Fruit fly (Drosophila melanogaster) whole organism: ENCODE results near the gene RNaseX25.
A peak's percentile ranks its signal among the peaks of the same experiment; 100 is the strongest.

Source experiments
- CG8478 ChIP-seq: fragments of >200 bp; optimal IDR thresholded peaks from 2 replicates; lab custom pipeline; 2018; ENCODE audit warnings: inconsistent platforms
- Dll ChIP-seq: fragments of >200 bp; optimal IDR thresholded peaks from 2 replicates; lab custom pipeline; 2017
- EcR ChIP-seq, 2 experiments: fragments of >200 bp; optimal IDR thresholded peaks; 2 replicates each; lab custom pipeline; 2017; ENCODE audit warnings: missing biosample characterization in 2 of 2, missing genetic modification characterization in 2 of 2, missing genetic modification reagents in 2 of 2
- pan ChIP-seq: fragments of >200 bp; optimal IDR thresholded peaks from 2 replicates; lab custom pipeline; 2017
- psq ChIP-seq: fragments of >200 bp; optimal IDR thresholded peaks from 2 replicates; lab custom pipeline; 2017
- usp ChIP-seq: fragments of >200 bp; optimal IDR thresholded peaks from 2 replicates; lab custom pipeline; 2017; ENCODE audit warnings: missing biosample characterization, missing genetic modification characterization, mixed read lengths

Gene RNaseX25

DNA sequence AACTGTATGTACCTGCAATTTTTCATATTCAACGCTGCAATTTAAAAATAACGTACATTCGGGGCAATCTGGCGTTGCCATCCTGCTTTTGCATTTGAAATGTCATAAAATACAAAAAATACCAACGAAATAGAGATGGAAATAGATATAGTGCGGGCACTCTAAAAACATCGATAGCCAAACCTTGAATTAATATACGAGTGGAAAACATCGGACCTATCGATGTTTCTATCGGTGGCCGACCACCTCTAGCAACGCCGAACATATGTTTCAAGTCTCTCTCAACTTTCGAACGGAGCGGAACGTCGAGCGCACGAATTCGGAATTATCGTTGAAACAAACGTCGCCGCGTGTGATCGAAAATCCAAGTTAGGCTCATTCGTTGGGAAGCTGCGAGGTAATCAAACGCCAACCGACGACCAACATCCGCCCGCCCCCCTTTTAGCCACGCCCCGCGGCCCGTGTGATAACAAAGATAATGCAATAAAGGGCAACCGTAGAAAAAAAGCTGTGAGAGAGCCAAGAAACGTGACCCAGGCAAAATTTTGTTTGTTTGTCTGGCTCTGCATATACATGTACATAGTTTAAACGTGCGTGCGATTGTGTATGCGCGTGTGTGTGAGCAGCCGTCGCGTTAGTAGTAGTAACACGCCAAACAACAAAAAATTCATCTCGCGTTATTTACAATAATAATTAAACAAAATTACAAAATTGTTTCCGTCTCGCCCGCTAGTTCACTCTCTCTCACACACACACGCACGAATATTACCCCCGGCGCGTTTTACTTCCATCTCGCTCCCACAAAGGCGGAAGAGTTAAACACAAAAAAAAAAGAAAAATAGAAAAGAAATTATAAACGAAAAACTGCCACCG, 8.6 kb downstream of the RNaseX25 start, which contains the start of gene nmo:
nmo (plus strand) TSS at position 270 of the 873 bp plus-strand sequence.
- TF ChIP-seq CG8478 (lab: Kevin White, UChicago) (no peak), EcR (GFP tag; optimal IDR thresholded peaks at IDR 0.05; lab: Kevin White, UChicago) (no peak), psq (lab: Kevin White, UChicago) (no peak), usp (GFP tag; lab: Kevin White, UChicago) (no peak), pan (no peak), Dll (lab: Kevin White, UChicago) (no peak)

DNA sequence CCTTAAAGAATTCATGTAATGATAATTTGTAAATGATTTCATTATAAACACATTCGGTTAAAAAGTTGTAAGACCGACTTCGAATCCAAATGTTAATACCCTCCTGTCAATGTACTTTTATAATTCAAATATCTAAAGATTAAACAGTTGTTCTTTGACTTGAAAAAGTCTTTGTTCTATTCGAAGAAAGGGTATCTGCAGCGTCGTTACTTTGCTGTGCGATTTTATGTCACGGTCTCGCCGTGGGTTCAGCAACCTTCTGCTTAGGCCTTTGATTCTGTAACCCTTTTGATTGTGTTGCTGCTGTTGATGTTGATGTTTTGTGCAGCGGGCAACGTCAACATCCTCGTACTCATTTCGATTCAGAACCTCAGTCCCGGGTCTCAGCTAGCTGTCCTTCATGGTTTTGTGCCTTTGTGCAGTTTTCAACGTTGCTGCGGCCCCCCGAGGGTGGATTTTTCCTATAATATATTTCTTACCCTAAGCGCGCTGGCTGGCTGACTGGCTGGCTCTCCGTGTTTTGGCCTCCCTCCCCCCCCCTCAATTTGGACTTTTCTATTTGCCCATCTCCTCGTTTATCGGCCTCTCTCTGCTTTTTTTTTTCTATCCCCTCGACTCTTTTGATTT, 11.0 kb downstream of the RNaseX25 start:
- no peak for TF ChIP-seq pan
- no peak for TF ChIP-seq Dll (lab: Kevin White, UChicago)

DNA sequence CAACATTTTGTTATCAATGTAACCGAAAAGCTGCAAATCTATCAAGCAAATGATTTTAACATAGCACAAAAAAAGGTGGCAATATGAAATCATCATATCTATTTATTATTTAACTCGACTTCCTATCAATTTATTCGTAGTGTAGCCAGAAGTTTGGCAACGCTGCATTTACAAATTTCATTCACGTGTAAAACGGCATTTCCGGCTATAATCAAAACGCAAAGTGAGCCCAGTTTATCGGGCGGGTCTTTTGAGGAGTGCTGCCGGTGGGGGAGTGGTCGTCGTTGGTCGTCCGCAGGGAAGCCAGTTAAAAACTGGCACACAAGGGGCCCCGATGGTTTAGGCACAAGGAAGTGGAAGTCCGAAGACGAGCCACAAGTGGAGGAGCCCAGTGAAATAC, 11.6 kb downstream of the RNaseX25 start:
- TF ChIP-seq EcR (GFP tag; optimal IDR thresholded peaks at IDR 0.05; lab: Kevin White, UChicago) = no peak
- no peak for TF ChIP-seq Dll (lab: Kevin White, UChicago)
- no peak for TF ChIP-seq pan
- no peak for TF ChIP-seq CG8478 (lab: Kevin White, UChicago)
- TF ChIP-seq usp (GFP tag; lab: Kevin White, UChicago) = no peak
- TF ChIP-seq psq (lab: Kevin White, UChicago) = no peak

DNA sequence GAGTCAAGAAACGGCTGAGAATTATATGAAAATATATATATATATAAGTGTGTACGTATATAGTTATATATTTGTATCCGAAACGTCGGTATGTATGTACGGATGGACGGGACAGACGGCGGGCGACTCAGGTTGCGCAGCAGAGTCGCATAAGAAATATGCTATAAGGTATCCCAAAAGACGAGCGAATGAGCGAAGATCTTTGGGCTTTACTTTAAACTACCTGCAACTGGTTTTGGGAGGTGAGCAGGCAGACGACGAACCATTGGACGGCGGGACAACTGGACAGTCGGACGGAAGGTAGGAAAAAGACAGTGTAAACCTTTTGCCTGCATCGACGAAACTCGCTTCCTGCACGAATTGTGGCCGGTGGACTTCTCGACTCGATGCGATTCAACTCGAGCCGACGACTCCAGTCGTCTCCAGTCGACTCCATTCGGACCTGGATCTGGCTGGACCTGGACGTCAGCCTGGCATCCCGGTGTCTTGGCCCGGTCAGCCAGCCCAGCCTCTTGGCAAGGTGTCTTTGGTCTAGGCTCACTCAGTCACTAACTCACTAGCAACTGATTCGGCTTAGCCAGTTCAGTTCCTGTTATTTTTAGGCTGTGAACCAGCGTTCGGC, 13.3 kb downstream of the RNaseX25 start:
- TF ChIP-seq EcR (GFP tag; optimal IDR thresholded peaks at IDR 0.05; lab: Kevin White, UChicago) = no peak
- no peak for TF ChIP-seq pan

DNA sequence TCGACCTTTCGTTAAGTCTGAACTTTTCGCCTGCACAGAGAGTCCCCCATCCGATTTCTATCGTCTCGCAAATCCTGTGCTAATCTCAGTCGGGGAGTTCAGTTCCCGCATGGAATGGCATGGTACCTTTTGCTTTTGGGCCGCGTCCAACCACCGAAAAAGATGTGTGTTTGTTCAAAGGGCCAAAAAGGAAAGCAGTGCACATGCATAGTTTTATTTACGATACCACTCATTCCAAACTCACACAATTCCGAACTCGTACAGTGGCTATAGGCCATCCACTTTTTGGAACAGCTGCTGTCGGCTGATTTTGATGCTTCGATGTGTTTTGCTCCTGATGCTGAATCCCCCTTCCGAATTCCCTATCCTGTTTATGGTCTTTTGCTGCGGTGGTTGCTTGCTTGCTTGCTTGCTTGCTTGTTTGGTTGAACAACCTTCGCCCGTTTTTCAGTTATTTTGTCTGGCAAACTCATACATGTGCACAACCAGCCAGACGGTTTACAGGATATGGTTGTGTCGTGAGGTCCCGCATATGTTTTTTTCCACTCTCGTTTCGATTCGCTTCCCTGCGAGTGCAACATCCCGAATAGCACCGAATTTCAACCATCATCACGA, 14.3 kb downstream of the RNaseX25 start:
- TF ChIP-seq EcR (GFP tag; optimal IDR thresholded peaks at IDR 0.05; lab: Kevin White, UChicago) (no peak), psq (lab: Kevin White, UChicago) (no peak), usp (GFP tag; lab: Kevin White, UChicago) (no peak), Dll (lab: Kevin White, UChicago) (no peak), CG8478 (lab: Kevin White, UChicago) (no peak), pan (no peak)

DNA sequence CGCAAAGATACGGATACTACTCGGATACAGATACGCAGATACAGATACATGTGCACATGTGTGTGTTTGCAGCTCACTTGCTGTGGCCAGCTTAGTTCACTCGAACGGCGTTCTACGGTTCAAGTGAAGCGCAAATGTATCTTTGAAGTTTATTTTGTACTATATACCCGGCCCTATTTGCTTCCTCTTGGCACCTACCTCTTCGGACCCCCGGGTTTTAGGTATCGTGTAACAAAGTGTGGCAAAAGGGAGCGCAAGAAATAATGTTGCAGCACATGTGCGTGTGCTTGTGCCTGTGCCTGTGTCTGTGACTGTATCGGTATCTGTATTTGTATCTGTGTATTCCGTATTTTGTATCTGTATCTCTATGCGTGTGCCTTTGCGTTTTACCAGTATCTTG, 18.0 kb downstream of the RNaseX25 start:
- TF ChIP-seq CG8478 (lab: Kevin White, UChicago) = no peak
- no peak for TF ChIP-seq psq (lab: Kevin White, UChicago)
- no peak for TF ChIP-seq EcR (GFP tag; optimal IDR thresholded peaks at IDR 0.05; lab: Kevin White, UChicago)
- TF ChIP-seq pan = no peak

DNA sequence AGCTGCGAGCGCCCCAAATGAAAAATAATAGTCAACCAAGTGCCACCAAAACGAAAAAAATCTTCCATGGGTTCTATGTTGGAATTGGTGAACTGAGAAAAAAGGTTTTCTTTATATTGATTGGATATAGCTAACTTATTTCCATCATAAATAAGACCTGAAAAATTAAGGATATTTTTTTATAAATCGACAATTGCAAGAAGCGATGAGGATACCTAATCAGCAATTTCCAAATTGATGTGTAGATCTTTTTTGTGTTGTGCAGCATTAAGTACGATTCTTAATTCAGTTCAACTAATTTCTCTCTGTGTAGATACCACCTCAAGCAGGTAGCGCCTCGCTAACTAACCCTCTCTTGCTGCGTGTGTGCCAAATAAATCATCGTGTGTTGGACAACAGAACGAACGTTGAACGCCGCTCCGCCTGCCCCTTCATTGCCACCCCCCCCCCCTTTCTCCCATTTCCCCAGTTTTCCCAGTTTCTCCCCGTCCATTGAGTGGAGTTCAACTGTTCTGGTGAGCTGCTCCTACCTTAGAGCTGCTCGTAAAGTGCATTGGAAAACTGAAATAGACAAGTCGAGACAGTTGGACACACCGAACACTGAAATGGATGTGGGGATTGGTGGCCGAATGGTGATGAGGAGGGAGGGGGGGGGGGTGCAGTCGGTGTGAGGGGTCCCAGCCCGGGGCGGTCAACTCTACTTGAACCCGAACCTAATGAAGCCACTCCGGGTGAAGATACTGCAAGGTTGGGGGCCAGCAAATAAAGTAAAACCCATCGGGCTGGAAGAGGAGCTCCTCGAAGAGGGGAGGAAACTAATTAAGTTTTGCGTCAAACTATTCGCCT, 18.7 kb downstream of the RNaseX25 start:
- TF ChIP-seq pan = no peak
- no peak for TF ChIP-seq usp (GFP tag; lab: Kevin White, UChicago)
- TF ChIP-seq EcR (GFP tag; optimal IDR thresholded peaks at IDR 0.05; lab: Kevin White, UChicago) = no peak
- TF ChIP-seq psq (lab: Kevin White, UChicago) = no peak
- no peak for TF ChIP-seq CG8478 (lab: Kevin White, UChicago)
- TF ChIP-seq Dll (lab: Kevin White, UChicago) = no peak

DNA sequence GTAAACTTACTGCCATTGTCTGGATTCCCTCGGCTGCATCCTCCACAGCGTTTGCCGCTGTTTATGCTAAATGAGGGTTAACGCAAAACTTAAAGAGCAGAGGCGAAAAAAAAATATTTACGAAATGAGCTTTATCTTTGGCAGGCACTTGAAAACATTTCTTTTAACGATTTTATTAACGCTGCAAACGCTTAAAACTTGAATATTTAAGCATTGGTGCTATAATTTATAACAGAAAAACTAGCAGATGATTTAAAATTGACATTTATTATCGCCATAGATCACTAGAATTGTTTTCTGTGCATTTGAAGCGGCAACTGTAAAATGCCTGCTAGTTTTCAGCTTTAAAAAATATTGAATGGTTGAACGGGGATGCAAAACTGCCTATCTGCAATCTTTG, 19.9 kb downstream of the RNaseX25 start:
- no peak for TF ChIP-seq EcR (GFP tag; optimal IDR thresholded peaks at IDR 0.05; lab: Kevin White, UChicago)
- TF ChIP-seq pan = no peak
- no peak for TF ChIP-seq CG8478 (lab: Kevin White, UChicago)
- TF ChIP-seq psq (lab: Kevin White, UChicago) = no peak
- no peak for TF ChIP-seq Dll (lab: Kevin White, UChicago)
- no peak for TF ChIP-seq usp (GFP tag; lab: Kevin White, UChicago)

DNA sequence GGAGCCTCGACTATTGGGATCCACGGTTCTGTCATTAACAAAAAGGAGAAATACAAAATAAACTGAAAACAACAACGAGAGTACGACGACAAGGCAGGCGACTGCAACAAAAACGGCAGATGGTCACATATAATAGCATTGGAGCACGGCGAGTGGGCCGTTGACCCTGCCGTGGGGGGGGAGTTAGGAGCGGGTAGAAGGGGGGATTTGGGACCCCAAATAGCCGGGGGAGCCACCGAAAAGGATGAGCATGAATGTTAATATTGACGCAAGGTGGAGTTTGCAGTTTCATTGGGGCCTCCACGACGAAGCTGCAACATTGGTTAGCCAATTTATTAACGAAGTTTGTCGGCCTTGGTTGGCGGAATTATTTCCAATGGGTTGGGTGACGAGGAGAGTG, 22.5 kb downstream of the RNaseX25 start:
- TF ChIP-seq usp (GFP tag; lab: Kevin White, UChicago) (no peak), EcR (GFP tag; optimal IDR thresholded peaks at IDR 0.05; lab: Kevin White, UChicago) (peak; percentile 82 to 86)

DNA sequence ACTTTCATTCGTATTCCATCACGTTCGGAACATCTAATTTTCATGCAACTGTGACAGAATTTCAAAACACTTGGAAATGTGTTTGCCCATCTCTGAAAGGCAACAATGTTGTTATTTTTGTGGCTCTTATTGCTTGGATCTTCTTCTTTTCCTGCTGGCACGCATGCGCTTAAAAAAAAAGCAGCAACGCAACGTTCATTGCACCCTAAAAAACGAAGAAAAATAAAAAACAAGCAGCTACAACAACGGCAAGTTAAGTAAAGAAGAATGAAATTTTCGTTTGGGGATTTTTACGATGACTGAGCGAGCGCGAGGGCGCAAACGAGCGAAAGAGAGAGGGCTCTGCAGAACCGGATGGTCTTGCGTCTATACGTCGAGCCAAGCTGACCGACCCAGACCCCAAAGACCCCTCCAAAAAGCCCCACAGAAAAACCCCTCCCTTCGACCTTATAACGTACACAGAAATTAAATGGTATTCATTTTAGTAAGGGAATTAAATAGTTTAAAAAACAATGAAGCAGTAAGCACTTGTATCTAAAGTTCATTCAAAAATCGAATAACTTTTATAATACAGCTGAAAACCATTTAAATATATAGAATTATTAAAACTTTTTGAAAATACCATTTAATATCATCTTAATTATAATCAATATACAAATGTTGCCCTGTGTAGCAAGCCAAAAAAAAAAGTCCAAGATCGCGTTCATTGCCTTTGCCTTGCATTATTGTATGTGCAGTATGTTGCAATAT, 23.4 kb downstream of the RNaseX25 start:
- TF ChIP-seq EcR (GFP tag; optimal IDR thresholded peaks at IDR 0.05; lab: Kevin White, UChicago) (peak; percentile 58 to 78), psq (lab: Kevin White, UChicago) (no peak), CG8478 (lab: Kevin White, UChicago) (no peak), usp (GFP tag; lab: Kevin White, UChicago) (no peak), pan (no peak)
